Fruit fly (Drosophila melanogaster) whole organism, embryonic: ENCODE measurements around the gene PK2-R2.

Experiments used
- CG1024 ChIP-seq: fragments of 200-800 bp; sonication (Bioruptor generic); IDR thresholded peaks from 2 replicates; pipeline ENCODE4 v1.3.6; 2022; ENCODE audit warnings: missing biosample characterization, missing genetic modification characterization
- CG10959 ChIP-seq: fragments of 200-800 bp; sonication (Bioruptor generic); IDR thresholded peaks from 2 replicates; pipeline ENCODE4 v1.3.6; 2022; ENCODE audit warnings: missing biosample characterization, missing genetic modification characterization
- CG11504 ChIP-seq: fragments of 200-800 bp; sonication (Bioruptor generic); optimal IDR thresholded peaks from 3 replicates; lab custom pipeline; 2019; ENCODE audit warnings: missing biosample characterization, mild to moderate bottlenecking, missing genetic modification characterization, moderate library complexity
- CG12744 ChIP-seq: fragments of 200-800 bp; sonication (Bioruptor generic); optimal IDR thresholded peaks from 2 replicates; lab custom pipeline; 2016; ENCODE audit warnings: missing biosample characterization, missing genetic modification characterization
- CG12769 ChIP-seq: fragments of 200-800 bp; sonication (Bioruptor generic); optimal IDR thresholded peaks from 2 replicates; lab custom pipeline; 2019; ENCODE audit warnings: missing biosample characterization, mild to moderate bottlenecking, missing genetic modification characterization, moderate library complexity
- CG18599 ChIP-seq: fragments of 200-800 bp; sonication (Bioruptor generic); optimal IDR thresholded peaks from 3 replicates; lab custom pipeline; 2017; ENCODE audit warnings: missing biosample characterization, missing genetic modification characterization, mild to moderate bottlenecking, moderate library complexity, missing genetic modification reagents
- CG2120 ChIP-seq: fragments of 200-800 bp; sonication (Bioruptor generic); optimal IDR thresholded peaks from 3 replicates; lab custom pipeline; 2016; ENCODE audit warnings: missing biosample characterization, missing genetic modification characterization
- CG2678 ChIP-seq: fragments of 200-800 bp; sonication (Bioruptor generic); optimal IDR thresholded peaks from 3 replicates; lab custom pipeline; 2019; ENCODE audit warnings: missing biosample characterization, mild to moderate bottlenecking, missing genetic modification characterization, moderate library complexity
- CG31388 ChIP-seq: fragments of 200-800 bp; sonication (Bioruptor generic); optimal IDR thresholded peaks from 2 replicates; lab custom pipeline; 2016; ENCODE audit warnings: missing biosample characterization, missing genetic modification characterization
- CG31441 ChIP-seq: fragments of 200-800 bp; sonication (Bioruptor generic); IDR thresholded peaks from 2 replicates; pipeline ENCODE4 v1.3.6; 2022; ENCODE audit warnings: missing biosample characterization, missing genetic modification characterization
- CG32767 ChIP-seq: fragments of 200-800 bp; sonication (Bioruptor generic); IDR thresholded peaks from 2 replicates; pipeline ENCODE4 v1.3.6; 2022; ENCODE audit warnings: missing biosample characterization, missing genetic modification characterization
- CG3281 ChIP-seq: fragments of 200-800 bp; sonication (Bioruptor generic); optimal IDR thresholded peaks from 3 replicates; lab custom pipeline; 2017; ENCODE audit warnings: missing biosample characterization, mild to moderate bottlenecking, missing genetic modification characterization
- CG34376 ChIP-seq: fragments of 200-800 bp; sonication (Bioruptor generic); optimal IDR thresholded peaks from 2 replicates; lab custom pipeline; 2018; ENCODE audit warnings: missing biosample characterization, mild to moderate bottlenecking, missing genetic modification characterization
- CG3838 ChIP-seq: fragments of 200-800 bp; sonication (Bioruptor generic); optimal IDR thresholded peaks from 3 replicates; lab custom pipeline; 2016; ENCODE audit warnings: missing biosample characterization, missing genetic modification characterization
- CG5180 ChIP-seq: fragments of 200-800 bp; sonication (Bioruptor generic); optimal IDR thresholded peaks from 3 replicates; lab custom pipeline; 2017; ENCODE audit warnings: missing biosample characterization, missing genetic modification characterization, mild to moderate bottlenecking, moderate library complexity, missing genetic modification reagents
- CG9876 ChIP-seq: fragments of 200-800 bp; sonication (Bioruptor generic); optimal IDR thresholded peaks from 2 replicates; lab custom pipeline; 2016; ENCODE audit warnings: missing biosample characterization, missing genetic modification characterization
- CoRest ChIP-seq: fragments of 200-800 bp; sonication (Bioruptor generic); optimal IDR thresholded peaks from 3 replicates; lab custom pipeline; 2018; ENCODE audit warnings: missing biosample characterization, mild to moderate bottlenecking, missing genetic modification characterization, moderate library complexity
- D19B ChIP-seq: fragments of 200-800 bp; sonication (Bioruptor generic); optimal IDR thresholded peaks from 2 replicates; lab custom pipeline; 2017; ENCODE audit warnings: missing biosample characterization, mild to moderate bottlenecking, missing genetic modification characterization
- Dbx ChIP-seq: fragments of 200-800 bp; sonication (Bioruptor generic); IDR thresholded peaks from 3 replicates; pipeline ENCODE4 v1.3.6; 2022; ENCODE audit warnings: missing biosample characterization, missing genetic modification characterization
- Dek ChIP-seq: fragments of 200-800 bp; sonication (Bioruptor generic); optimal IDR thresholded peaks from 3 replicates; lab custom pipeline; 2019; ENCODE audit warnings: missing biosample characterization, mild to moderate bottlenecking, missing genetic modification characterization, moderate library complexity
- HLH3B ChIP-seq: fragments of 200-800 bp; sonication (Bioruptor generic); IDR thresholded peaks from 2 replicates; pipeline ENCODE4 v1.3.6; 2022; ENCODE audit warnings: missing biosample characterization, missing genetic modification characterization
- Med ChIP-seq: fragments of 200-800 bp; sonication (Bioruptor generic); peaks from one replicate; lab custom pipeline; 2016; ENCODE audit warnings: missing biosample characterization, missing genetic modification characterization, mild to moderate bottlenecking, inconsistent platforms, moderate library complexity
- Meics ChIP-seq: fragments of 200-800 bp; sonication (Bioruptor generic); optimal IDR thresholded peaks from 2 replicates; lab custom pipeline; 2017; ENCODE audit warnings: missing biosample characterization, mild to moderate bottlenecking, missing genetic modification characterization
- PHDP ChIP-seq: fragments of 200-800 bp; sonication (Bioruptor generic); optimal IDR thresholded peaks from 3 replicates; lab custom pipeline; 2018; ENCODE audit warnings: missing biosample characterization, mild to moderate bottlenecking, missing genetic modification characterization, moderate library complexity
- Ptx1 ChIP-seq: fragments of 200-800 bp; sonication (Bioruptor generic); IDR thresholded peaks from 2 replicates; pipeline ENCODE4 v1.3.6; 2022; ENCODE audit warnings: missing biosample characterization, missing genetic modification characterization
- Sox102F ChIP-seq: fragments of 200-800 bp; sonication (Bioruptor generic); optimal IDR thresholded peaks from 2 replicates; lab custom pipeline; 2018; ENCODE audit warnings: missing biosample characterization, mild to moderate bottlenecking, missing genetic modification characterization, moderate library complexity
- Taf1 ChIP-seq: fragments of 200-800 bp; sonication (Bioruptor generic); IDR thresholded peaks from 2 replicates; pipeline ENCODE4 v1.3.6; 2022; ENCODE audit warnings: missing biosample characterization, missing genetic modification characterization
- Tbp ChIP-seq: fragments of >200 bp; optimal IDR thresholded peaks from 2 replicates; lab custom pipeline; 2018; ENCODE audit warnings: missing biosample characterization, missing genetic modification characterization
- bigmax ChIP-seq: fragments of 200-800 bp; sonication (Bioruptor generic); optimal IDR thresholded peaks from 2 replicates; lab custom pipeline; 2018; ENCODE audit warnings: missing biosample characterization, mild to moderate bottlenecking, missing genetic modification characterization
- chn ChIP-seq: fragments of 200-800 bp; sonication (Bioruptor generic); optimal IDR thresholded peaks from 2 replicates; lab custom pipeline; 2016; ENCODE audit warnings: missing biosample characterization, missing genetic modification characterization
- ci ChIP-seq: fragments of 200-800 bp; sonication (Bioruptor generic); IDR thresholded peaks from 3 replicates; pipeline ENCODE4 v1.3.6; 2022; ENCODE audit warnings: missing biosample characterization, missing genetic modification characterization
- exex ChIP-seq: fragments of 200-800 bp; sonication (Bioruptor generic); optimal IDR thresholded peaks from 4 replicates; lab custom pipeline; 2018; ENCODE audit warnings: missing biosample characterization, mild to moderate bottlenecking, missing genetic modification characterization, moderate library complexity
- fru ChIP-seq: fragments of >200 bp; optimal IDR thresholded peaks from 2 replicates; lab custom pipeline; 2017
- gem ChIP-seq: fragments of 200-800 bp; sonication (Bioruptor generic); optimal IDR thresholded peaks from 2 replicates; lab custom pipeline; 2019; ENCODE audit warnings: missing biosample characterization, mild to moderate bottlenecking, missing genetic modification characterization, moderate library complexity
- grau ChIP-seq: fragments of 200-800 bp; optimal IDR thresholded peaks from 3 replicates; lab custom pipeline; 2019; ENCODE audit warnings: missing biosample characterization, mild to moderate bottlenecking, missing genetic modification characterization, moderate library complexity
- grn ChIP-seq: fragments of 200-800 bp; sonication (Bioruptor generic); optimal IDR thresholded peaks from 3 replicates; lab custom pipeline; 2017; ENCODE audit warnings: missing biosample characterization, missing genetic modification characterization
- klu ChIP-seq: fragments of 200-800 bp; sonication (Bioruptor generic); IDR thresholded peaks from 2 replicates; pipeline ENCODE4 v1.3.6; 2022; ENCODE audit warnings: missing biosample characterization, missing genetic modification characterization
- lola ChIP-seq, 3 experiments: fragments of >200 bp in 2 of 3; fragments of 200-800 bp in 1 of 3; sonication (Bioruptor generic) in 1 of 3; optimal IDR thresholded peaks; 2 replicates each; lab custom pipeline; 2017 to 2019; ENCODE audit warnings: missing biosample characterization in 3 of 3, missing genetic modification characterization in 3 of 3, mild to moderate bottlenecking in 1 of 3, moderate library complexity in 1 of 3
- onecut ChIP-seq: fragments of 200-800 bp; sonication (Bioruptor generic); IDR thresholded peaks from 2 replicates; pipeline ENCODE4 v1.3.6; 2022; ENCODE audit warnings: missing biosample characterization, missing genetic modification characterization
- pan ChIP-seq, 4 experiments: fragments of >200 bp in 3 of 4; fragments of 200-800 bp in 1 of 4; sonication (Bioruptor generic) in 1 of 4; optimal IDR thresholded peaks in 3 of 4; IDR thresholded peaks in 1 of 4; 2 replicates each; pipeline versions ENCODE4 v1.3.6 to Lab custom; 2017 to 2022; ENCODE audit warnings: missing biosample characterization in 2 of 4, missing genetic modification characterization in 2 of 4, mixed read lengths in 1 of 4
- row ChIP-seq: fragments of 200-800 bp; sonication (Bioruptor generic); IDR thresholded peaks from 3 replicates; pipeline ENCODE4 v1.3.6; 2022; ENCODE audit warnings: missing biosample characterization, missing genetic modification characterization
- sens ChIP-seq: fragments of 200-800 bp; sonication (Bioruptor generic); peaks from one replicate; lab custom pipeline; 2016; ENCODE audit warnings: missing biosample characterization, missing genetic modification characterization
- sim ChIP-seq: fragments of 200-800 bp; sonication (Bioruptor generic); IDR thresholded peaks from 2 replicates; pipeline ENCODE4 v1.3.6; 2022; ENCODE audit warnings: missing biosample characterization, missing genetic modification characterization
- sisA ChIP-seq: fragments of 200-800 bp; sonication (Bioruptor generic); IDR thresholded peaks from 2 replicates; pipeline ENCODE4 v1.3.6; 2022; ENCODE audit warnings: missing biosample characterization, missing genetic modification characterization
- sug ChIP-seq: fragments of 200-800 bp; optimal IDR thresholded peaks from 2 replicates; lab custom pipeline; 2019; ENCODE audit warnings: missing biosample characterization, mild to moderate bottlenecking, missing genetic modification characterization, moderate library complexity
- tio ChIP-seq: fragments of 200-800 bp; sonication (Bioruptor generic); optimal IDR thresholded peaks from 2 replicates; lab custom pipeline; 2017; ENCODE audit warnings: missing biosample characterization, missing genetic modification characterization, inconsistent platforms
- unc-4 ChIP-seq: fragments of 200-800 bp; sonication (Bioruptor generic); IDR thresholded peaks from 2 replicates; pipeline ENCODE4 v1.3.6; 2022; ENCODE audit warnings: missing biosample characterization, missing genetic modification characterization; ENCODE audit not compliant: partially characterized antibody
- wdn ChIP-seq: fragments of 200-800 bp; sonication (Bioruptor generic); IDR thresholded peaks from 2 replicates; pipeline ENCODE4 v1.3.6; 2022; ENCODE audit warnings: missing biosample characterization, missing genetic modification characterization

Gene PK2-R2

DNA sequence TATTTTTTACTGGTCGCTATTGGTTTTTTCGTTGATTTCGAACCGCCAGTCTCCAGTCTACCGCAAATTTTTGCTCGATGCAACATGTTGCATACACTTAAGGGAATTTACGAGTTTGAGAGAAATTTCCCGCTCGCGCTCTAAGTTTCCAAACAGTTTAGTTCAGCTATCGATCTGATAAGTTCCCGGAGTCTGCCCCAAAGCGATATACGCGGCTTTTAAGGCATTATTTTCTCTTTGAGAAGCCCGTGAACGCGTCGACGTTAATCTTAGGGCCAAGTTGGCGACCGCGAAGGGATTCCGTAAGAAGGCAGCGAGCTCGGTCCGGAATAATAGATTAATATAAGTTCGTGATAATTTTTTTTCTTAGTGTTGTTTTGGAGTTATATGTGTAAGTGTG, 40.9 kb upstream of the PK2-R2 start:
- no peak for TF ChIP-seq lola (GFP tag; optimal IDR thresholded peaks at IDR 0.05; lab: Kevin White, UChicago)
- peak; percentile 2 for TF ChIP-seq CoRest (tag; lab: Kevin White, UChicago)
- TF ChIP-seq Ptx1 (GFP tag; lab: Robert Waterston, UW), result no peak
- no peak for TF ChIP-seq fru
- TF ChIP-seq CG31441 (GFP tag; lab: Robert Waterston, UW), result no peak
- no peak for TF ChIP-seq CG31388 (GFP tag; lab: Kevin White, UChicago)
- TF ChIP-seq sens (GFP tag; lab: Kevin White, UChicago), result peak; percentile 69
- TF ChIP-seq CG11504 (tag; lab: Kevin White, UChicago), result peak; percentile 62
- no peak for TF ChIP-seq Taf1 (GFP tag; lab: Robert Waterston, UW)
- no peak for TF ChIP-seq sisA
- TF ChIP-seq PHDP (tag; lab: Kevin White, UChicago), result peak; percentile 5
- TF ChIP-seq CG12769, result peak; percentile 59
- TF ChIP-seq pan (optimal IDR thresholded peaks at IDR 0.05; lab: Kevin White, UChicago), result no peak
- no peak for TF ChIP-seq pan (GFP tag; optimal IDR thresholded peaks at IDR 0.05 in 1 of 2, IDR thresholded peaks at IDR 0.05 in 1 of 2)
- TF ChIP-seq klu (GFP tag; lab: Robert Waterston, UW), result no peak
- TF ChIP-seq onecut (GFP tag; lab: Robert Waterston, UW), result 0 out of 2 replicates have a peak, but pooled peaks have one; percentile 17
- peak; percentile 96 for TF ChIP-seq CG5180
- TF ChIP-seq Med (GFP tag; lab: Kevin White, UChicago), result peak; percentile 5
- 0 out of 3 replicates have a peak, but pooled peaks have one; percentile 35 for TF ChIP-seq ci (GFP tag; lab: Robert Waterston, UW)

DNA sequence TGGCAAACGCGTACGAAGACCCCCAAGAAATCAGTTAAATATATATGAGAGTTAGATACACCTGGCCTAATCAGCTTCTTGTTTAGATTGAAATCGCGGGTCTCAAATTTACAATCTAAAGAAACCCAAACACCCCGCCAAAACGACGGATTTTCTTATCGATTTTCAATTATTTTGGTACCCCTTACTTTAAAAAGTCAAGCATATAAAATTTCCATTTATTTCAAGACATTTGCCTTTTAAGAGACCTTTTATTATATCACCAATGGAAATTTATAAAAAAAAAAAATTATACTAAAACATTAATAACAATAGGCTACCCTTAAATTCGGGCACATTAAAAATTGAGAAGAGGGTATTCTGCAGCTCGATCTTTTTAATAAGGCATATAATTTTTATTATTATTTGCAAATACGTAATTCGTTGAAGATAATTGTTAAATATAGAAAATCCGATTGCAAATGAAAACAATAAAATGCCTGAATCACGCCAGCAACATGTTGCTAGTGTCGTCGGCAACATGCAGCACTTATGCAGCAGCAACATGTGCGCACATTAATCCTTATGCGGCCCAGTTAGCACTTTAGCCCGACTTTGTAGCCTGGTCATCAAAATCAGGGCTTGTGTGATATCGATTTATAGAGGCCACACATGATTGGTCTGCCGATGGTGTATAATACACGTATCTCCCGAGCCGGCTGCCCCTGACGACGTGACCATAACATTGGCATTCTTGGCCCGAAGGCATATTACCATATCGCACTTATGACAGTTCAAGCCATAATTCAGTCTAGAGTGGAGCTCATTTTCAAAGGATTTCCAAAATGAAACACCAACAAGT, 38.1 kb upstream of the PK2-R2 start, which contains the start of the genes Lip3 and CG34309:
Gene Lip3, minus strand, starts transcription at position 65 of the 841 bp plus-strand sequence.
Gene CG34309, plus strand, starts transcription at position 791 of the 841 bp plus-strand sequence.
- TF ChIP-seq row (GFP tag; lab: Robert Waterston, UW) (peak; percentile 38; the same call in 1 of the 3 replicates), CG10959 (GFP tag; lab: Robert Waterston, UW) (0 out of 2 replicates have a peak, but pooled peaks have one; percentile 22), CG2678 (tag; lab: Kevin White, UChicago) (peak; percentile 44), D19B (GFP tag; lab: Kevin White, UChicago) (peak; percentile 42), Dbx (0 out of 3 replicates have a peak, but pooled peaks have one; percentile 11), CG12744 (GFP tag; lab: Kevin White, UChicago) (no peak), CG2120 (GFP tag; lab: Kevin White, UChicago) (peak; percentile 24), exex (tag; lab: Kevin White, UChicago) (peak; percentile 83), Tbp (GFP tag; lab: Kevin White, UChicago) (no peak), Sox102F (GFP tag; lab: Kevin White, UChicago) (peak; percentile 3), grn (GFP tag; lab: Kevin White, UChicago) (peak; percentile 50), CG3838 (GFP tag; lab: Kevin White, UChicago) (no peak), CG9876 (GFP tag; lab: Kevin White, UChicago) (no peak), CG34376 (peak; percentile 25), bigmax (GFP tag; lab: Kevin White, UChicago) (no peak), CG3281 (peak; percentile 2), sim (GFP tag; lab: Robert Waterston, UW) (no peak), grau (peak; percentile 8), unc-4 (GFP tag; lab: Robert Waterston, UW) (no peak), Dek (peak; percentile 17), chn (GFP tag; lab: Kevin White, UChicago) (no peak), Meics (peak; percentile 12), HLH3B (GFP tag; lab: Robert Waterston, UW) (no peak), tio (GFP tag; lab: Kevin White, UChicago) (no peak), CG1024 (GFP tag; lab: Robert Waterston, UW) (no peak), wdn (0 out of 2 replicates have a peak, but pooled peaks have one; percentile 18), CG32767 (GFP tag; lab: Robert Waterston, UW) (no peak), CG11504 (tag; lab: Kevin White, UChicago) (peak; percentile 95), CG18599 (GFP tag; lab: Kevin White, UChicago) (peak; percentile 18), gem (tag; lab: Kevin White, UChicago) (peak; percentile 39), sug (peak; percentile 73)
